Worm (Caenorhabditis elegans) whole organism, late embryonic: ENCODE measurements around the gene C34C12.9.

Experiments used
- ama-1 ChIP-seq: fragments of 150-350 bp; optimal IDR thresholded peaks from 2 replicates; lab custom pipeline; 2014
- ceh-22 ChIP-seq: sonication (generic microtip); optimal IDR thresholded peaks from 2 replicates; lab custom pipeline; 2017; ENCODE audit warnings: missing biosample characterization, missing genetic modification characterization
- hlh-6 ChIP-seq: sonication (generic microtip); optimal IDR thresholded peaks from 2 replicates; lab custom pipeline; 2016; ENCODE audit warnings: missing genotype, missing genetic modification characterization, missing compliant biosample characterization
- hlh-8 ChIP-seq: sonication (generic microtip); optimal IDR thresholded peaks from 2 replicates; lab custom pipeline; 2016; ENCODE audit warnings: missing genotype, missing genetic modification characterization, missing compliant biosample characterization
- lin-11 ChIP-seq: fragments of 200-800 bp; sonication (Bioruptor generic); optimal IDR thresholded peaks from 2 replicates; lab custom pipeline; 2018; ENCODE audit warnings: mild to moderate bottlenecking, missing genetic modification characterization, missing compliant biosample characterization
- mec-3 ChIP-seq: sonication (generic microtip); optimal IDR thresholded peaks from 2 replicates; lab custom pipeline; 2016; ENCODE audit warnings: borderline replicate concordance, missing genetic modification characterization, missing compliant biosample characterization
- nhr-11 ChIP-seq: fragments of 150-350 bp; optimal IDR thresholded peaks from 2 replicates; lab custom pipeline; 2014; ENCODE audit warnings: missing biosample characterization, missing genetic modification characterization
- pha-2 ChIP-seq: sonication (generic microtip); optimal IDR thresholded peaks from 2 replicates; lab custom pipeline; 2017; ENCODE audit warnings: mild to moderate bottlenecking, missing genetic modification characterization, missing compliant biosample characterization
- pha-4 ChIP-seq: fragments of 150-350 bp; optimal IDR thresholded peaks from 2 replicates; lab custom pipeline; 2018; ENCODE audit warnings: missing biosample characterization, missing genetic modification reagents, missing genetic modification characterization
- pqm-1 ChIP-seq: sonication (generic microtip); optimal IDR thresholded peaks from 2 replicates; lab custom pipeline; 2016; ENCODE audit warnings: missing genetic modification characterization, missing compliant biosample characterization
- ref-2 ChIP-seq: sonication (generic microtip); optimal IDR thresholded peaks from 2 replicates; lab custom pipeline; 2016; ENCODE audit warnings: missing genetic modification characterization, missing compliant biosample characterization
- rnt-1 ChIP-seq: sonication (generic microtip); optimal IDR thresholded peaks from 2 replicates; lab custom pipeline; 2016; ENCODE audit warnings: missing genetic modification characterization, missing compliant biosample characterization
- syd-9 ChIP-seq: sonication (generic microtip); optimal IDR thresholded peaks from 2 replicates; lab custom pipeline; 2016; ENCODE audit warnings: mild to moderate bottlenecking, missing genetic modification characterization, moderate library complexity, missing compliant biosample characterization
- zip-5 ChIP-seq: sonication (generic microtip); optimal IDR thresholded peaks from 2 replicates; lab custom pipeline; 2016; ENCODE audit warnings: missing genetic modification characterization, missing compliant biosample characterization

DNA sequence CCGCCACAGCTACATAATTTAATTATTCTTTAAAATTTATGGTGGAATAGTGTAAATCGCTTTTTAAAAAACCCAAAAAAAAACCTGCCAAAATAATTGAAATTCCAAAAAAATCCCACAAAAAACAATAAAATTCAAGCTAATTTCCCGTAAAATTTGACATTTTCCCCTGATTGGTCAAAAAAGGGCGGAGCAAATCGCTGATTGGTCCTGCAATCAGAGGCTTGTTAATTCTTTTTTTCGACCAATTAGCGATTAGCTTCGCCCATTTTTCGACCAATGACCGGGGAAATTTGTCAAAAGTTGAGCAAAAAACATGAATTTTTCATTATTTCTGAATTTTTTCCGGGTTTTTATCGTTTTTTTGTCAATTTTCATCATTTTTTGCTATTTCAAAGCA is 8.3 kb downstream of the C34C12.9 start:
- TF ChIP-seq zip-5 (tag; lab: Kevin White, UChicago), result no peak
- TF ChIP-seq lin-11, result no peak
- no peak for TF ChIP-seq ama-1 (lab: Kevin White, UChicago)
- TF ChIP-seq pha-4 (tag; lab: Kevin White, UChicago), result no peak
- no peak for TF ChIP-seq mec-3 (tag; lab: Kevin White, UChicago)
- TF ChIP-seq pqm-1 (tag; lab: Kevin White, UChicago), result no peak
- no peak for TF ChIP-seq pha-2 (tag; lab: Kevin White, UChicago)
- TF ChIP-seq ref-2 (tag; lab: Kevin White, UChicago), result no peak
- TF ChIP-seq nhr-11 (tag; lab: Kevin White, UChicago), result no peak
- TF ChIP-seq syd-9, result no peak
- TF ChIP-seq ceh-22, result no peak
- TF ChIP-seq hlh-8 (tag; lab: Kevin White, UChicago), result no peak
- TF ChIP-seq rnt-1 (tag; lab: Kevin White, UChicago), result no peak
- TF ChIP-seq hlh-6, result no peak
